Fruit fly (Drosophila melanogaster) whole organism, embryonic: ENCODE measurements around the gene Tim13.

Experiments
- Atf6 ChIP-seq: fragments of 200-800 bp; sonication (Bioruptor generic); IDR thresholded peaks from 2 replicates; pipeline ENCODE4 v1.3.6; 2022; ENCODE audit warnings: missing biosample characterization, missing genetic modification characterization
- Bdp1 ChIP-seq: fragments of 200-800 bp; sonication (Bioruptor generic); optimal IDR thresholded peaks from 3 replicates; lab custom pipeline; 2016; ENCODE audit warnings: missing biosample characterization, missing genetic modification characterization
- CG13287 ChIP-seq: fragments of 200-800 bp; sonication (Bioruptor generic); IDR thresholded peaks from 2 replicates; pipeline ENCODE4 v1.3.6; 2022; ENCODE audit warnings: missing biosample characterization, missing genetic modification characterization; ENCODE audit not compliant: partially characterized antibody
- CG17912 ChIP-seq: fragments of 200-800 bp; sonication (Bioruptor generic); optimal IDR thresholded peaks from 2 replicates; lab custom pipeline; 2018; ENCODE audit warnings: missing biosample characterization, mild to moderate bottlenecking, missing genetic modification characterization
- CG18599 ChIP-seq: fragments of 200-800 bp; sonication (Bioruptor generic); optimal IDR thresholded peaks from 3 replicates; lab custom pipeline; 2017; ENCODE audit warnings: missing biosample characterization, missing genetic modification characterization, mild to moderate bottlenecking, moderate library complexity, missing genetic modification reagents
- CG34224 ChIP-seq: fragments of 200-800 bp; sonication (Bioruptor generic); IDR thresholded peaks from 3 replicates; pipeline ENCODE4 v1.3.6; 2022; ENCODE audit warnings: missing biosample characterization, missing genetic modification characterization; ENCODE audit not compliant: partially characterized antibody
- CG4360 ChIP-seq: fragments of 200-800 bp; sonication (Bioruptor generic); IDR thresholded peaks from 2 replicates; pipeline ENCODE4 v1.3.6; 2022; ENCODE audit warnings: missing biosample characterization, missing genetic modification characterization
- CG43689 ChIP-seq: fragments of 200-800 bp; sonication (Bioruptor generic); IDR thresholded peaks from 2 replicates; pipeline ENCODE4 v1.3.6; 2022; ENCODE audit warnings: missing biosample characterization, missing genetic modification characterization
- CG6683 ChIP-seq: fragments of 200-800 bp; sonication (Bioruptor generic); optimal IDR thresholded peaks from 2 replicates; lab custom pipeline; 2017; ENCODE audit warnings: missing biosample characterization, mild to moderate bottlenecking, missing genetic modification characterization, missing genetic modification reagents
- CG7556 ChIP-seq: fragments of 200-800 bp; sonication (Bioruptor generic); optimal IDR thresholded peaks from 2 replicates; lab custom pipeline; 2017; ENCODE audit warnings: missing biosample characterization, mild to moderate bottlenecking, missing genetic modification characterization
- Dek ChIP-seq: fragments of 200-800 bp; sonication (Bioruptor generic); optimal IDR thresholded peaks from 3 replicates; lab custom pipeline; 2019; ENCODE audit warnings: missing biosample characterization, mild to moderate bottlenecking, missing genetic modification characterization, moderate library complexity
- GATAe ChIP-seq: fragments of 200-800 bp; sonication (Bioruptor generic); conservative IDR thresholded peaks from 2 replicates; pipeline ENCODE4 v1.3.6; 2022; ENCODE audit warnings: missing biosample characterization, missing genetic modification characterization
- Hand ChIP-seq: fragments of 200-800 bp; sonication (Bioruptor generic); optimal IDR thresholded peaks from 2 replicates; lab custom pipeline; 2017; ENCODE audit warnings: mild to moderate bottlenecking, missing biosample characterization, missing genetic modification reagents, missing genetic modification characterization
- Hey ChIP-seq: fragments of 200-800 bp; sonication (Bioruptor generic); optimal IDR thresholded peaks from 3 replicates; lab custom pipeline; 2018; ENCODE audit warnings: missing biosample characterization, mild to moderate bottlenecking, missing genetic modification characterization
- HmgZ ChIP-seq: fragments of 200-800 bp; sonication (Bioruptor generic); optimal IDR thresholded peaks from 2 replicates; lab custom pipeline; 2018; ENCODE audit warnings: missing biosample characterization, mild to moderate bottlenecking, missing genetic modification characterization
- Hmr ChIP-seq: fragments of 200-800 bp; sonication (Bioruptor generic); optimal IDR thresholded peaks from 3 replicates; lab custom pipeline; 2017; ENCODE audit warnings: mild to moderate bottlenecking, missing biosample characterization, missing genetic modification reagents, missing genetic modification characterization
- Lim3 ChIP-seq: fragments of 200-800 bp; sonication (Bioruptor generic); IDR thresholded peaks from 2 replicates; pipeline ENCODE4 v1.3.6; 2022; ENCODE audit warnings: missing biosample characterization, missing genetic modification characterization
- Nf-YB ChIP-seq: fragments of 200-800 bp; sonication (Bioruptor generic); optimal IDR thresholded peaks from 3 replicates; lab custom pipeline; 2019; ENCODE audit warnings: missing biosample characterization, mild to moderate bottlenecking, missing genetic modification characterization, moderate library complexity
- amos ChIP-seq: fragments of 200-800 bp; sonication (Bioruptor generic); IDR thresholded peaks from 2 replicates; pipeline ENCODE4 v1.3.6; 2022; ENCODE audit warnings: missing biosample characterization, missing genetic modification characterization; ENCODE audit not compliant: partially characterized antibody
- caup ChIP-seq: fragments of 200-800 bp; sonication (Bioruptor generic); optimal IDR thresholded peaks from 3 replicates; lab custom pipeline; 2017; ENCODE audit warnings: missing biosample characterization, mild to moderate bottlenecking, missing genetic modification characterization, moderate library complexity; ENCODE audit not compliant: severe bottlenecking
- chinmo ChIP-seq: fragments of 200-800 bp; sonication (Bioruptor generic); IDR thresholded peaks from 4 replicates; pipeline ENCODE4 v1.3.6; 2022; ENCODE audit warnings: missing biosample characterization, missing genetic modification characterization; ENCODE audit not compliant: partially characterized antibody
- ci ChIP-seq: fragments of 200-800 bp; sonication (Bioruptor generic); IDR thresholded peaks from 3 replicates; pipeline ENCODE4 v1.3.6; 2022; ENCODE audit warnings: missing biosample characterization, missing genetic modification characterization
- cwo ChIP-seq: fragments of 200-800 bp; sonication (Bioruptor generic); optimal IDR thresholded peaks from 3 replicates; lab custom pipeline; 2017; ENCODE audit warnings: missing biosample characterization, missing genetic modification characterization, mild to moderate bottlenecking, moderate library complexity, missing genetic modification reagents
- dpn ChIP-seq, 2 experiments: fragments of 200-800 bp; sonication (Bioruptor generic); optimal IDR thresholded peaks; 3 replicates each; lab custom pipeline; 2016; ENCODE audit warnings: missing biosample characterization in 2 of 2, missing genetic modification characterization in 2 of 2
- exex ChIP-seq: fragments of 200-800 bp; sonication (Bioruptor generic); optimal IDR thresholded peaks from 4 replicates; lab custom pipeline; 2018; ENCODE audit warnings: missing biosample characterization, mild to moderate bottlenecking, missing genetic modification characterization, moderate library complexity
- grn ChIP-seq: fragments of 200-800 bp; sonication (Bioruptor generic); optimal IDR thresholded peaks from 3 replicates; lab custom pipeline; 2017; ENCODE audit warnings: missing biosample characterization, missing genetic modification characterization
- gro ChIP-seq: fragments of 200-800 bp; sonication (Bioruptor generic); optimal IDR thresholded peaks from 2 replicates; lab custom pipeline; 2016; ENCODE audit warnings: missing biosample characterization, missing genetic modification characterization
- hkb ChIP-seq, 2 experiments: fragments of 200-800 bp in 1 of 2; fragments of >200 bp in 1 of 2; sonication (Bioruptor generic) in 1 of 2; IDR thresholded peaks in 1 of 2; optimal IDR thresholded peaks in 1 of 2; 2 replicates each; pipeline versions ENCODE4 v1.3.6 to Lab custom; 2017 to 2022; ENCODE audit warnings: missing biosample characterization in 1 of 2, missing genetic modification characterization in 1 of 2
- hth ChIP-seq: fragments of >200 bp; optimal IDR thresholded peaks from 2 replicates; lab custom pipeline; 2017; ENCODE audit warnings: inconsistent platforms
- inv ChIP-seq: fragments of 200-800 bp; sonication (Bioruptor generic); IDR thresholded peaks from 2 replicates; pipeline ENCODE4 v1.3.6; 2022; ENCODE audit warnings: missing biosample characterization, missing genetic modification characterization; ENCODE audit not compliant: partially characterized antibody
- mirr ChIP-seq: fragments of 200-800 bp; sonication (Bioruptor generic); optimal IDR thresholded peaks from 3 replicates; lab custom pipeline; 2018; ENCODE audit warnings: missing biosample characterization, mild to moderate bottlenecking, missing genetic modification characterization
- otp ChIP-seq: fragments of 200-800 bp; sonication (Bioruptor generic); IDR thresholded peaks from 3 replicates; pipeline ENCODE4, ENCODE4 v1.3.6; 2022; ENCODE audit warnings: missing biosample characterization, missing genetic modification characterization
- pros ChIP-seq: fragments of 200-800 bp; sonication (Bioruptor generic); optimal IDR thresholded peaks from 3 replicates; lab custom pipeline; 2019; ENCODE audit warnings: missing biosample characterization, mild to moderate bottlenecking, missing genetic modification characterization, moderate library complexity
- salm ChIP-seq: fragments of 200-800 bp; sonication (Bioruptor generic); optimal IDR thresholded peaks from 2 replicates; lab custom pipeline; 2018; ENCODE audit warnings: missing biosample characterization, mild to moderate bottlenecking, missing genetic modification characterization
- schlank ChIP-seq: fragments of 200-800 bp; sonication (Bioruptor generic); optimal IDR thresholded peaks from 2 replicates; lab custom pipeline; 2018; ENCODE audit warnings: missing biosample characterization, mild to moderate bottlenecking, missing genetic modification characterization
- sd ChIP-seq: fragments of 200-800 bp; sonication (Bioruptor generic); optimal IDR thresholded peaks from 3 replicates; lab custom pipeline; 2018; ENCODE audit warnings: missing biosample characterization, mild to moderate bottlenecking, missing genetic modification characterization, moderate library complexity
- stc ChIP-seq: fragments of 200-800 bp; sonication (Bioruptor generic); IDR thresholded peaks from 2 replicates; pipeline ENCODE4 v1.3.6; 2022; ENCODE audit warnings: missing biosample characterization, missing genetic modification characterization
- sug ChIP-seq: fragments of 200-800 bp; optimal IDR thresholded peaks from 2 replicates; lab custom pipeline; 2019; ENCODE audit warnings: missing biosample characterization, mild to moderate bottlenecking, missing genetic modification characterization, moderate library complexity
- tin ChIP-seq: fragments of 200-800 bp; sonication (Bioruptor generic); optimal IDR thresholded peaks from 3 replicates; lab custom pipeline; 2016; ENCODE audit warnings: missing biosample characterization, missing genetic modification characterization
- ttk ChIP-seq: fragments of 200-800 bp; sonication (Bioruptor generic); IDR thresholded peaks from 2 replicates; pipeline ENCODE4 v2.1.2; 2022; ENCODE audit warnings: missing biosample characterization, missing genetic modification characterization
- unc-4 ChIP-seq: fragments of 200-800 bp; sonication (Bioruptor generic); IDR thresholded peaks from 2 replicates; pipeline ENCODE4 v1.3.6; 2022; ENCODE audit warnings: missing biosample characterization, missing genetic modification characterization; ENCODE audit not compliant: partially characterized antibody
- usp ChIP-seq: fragments of >200 bp; optimal IDR thresholded peaks from 2 replicates; lab custom pipeline; 2017; ENCODE audit warnings: missing biosample characterization, missing genetic modification characterization

The Tim13 gene

DNA sequence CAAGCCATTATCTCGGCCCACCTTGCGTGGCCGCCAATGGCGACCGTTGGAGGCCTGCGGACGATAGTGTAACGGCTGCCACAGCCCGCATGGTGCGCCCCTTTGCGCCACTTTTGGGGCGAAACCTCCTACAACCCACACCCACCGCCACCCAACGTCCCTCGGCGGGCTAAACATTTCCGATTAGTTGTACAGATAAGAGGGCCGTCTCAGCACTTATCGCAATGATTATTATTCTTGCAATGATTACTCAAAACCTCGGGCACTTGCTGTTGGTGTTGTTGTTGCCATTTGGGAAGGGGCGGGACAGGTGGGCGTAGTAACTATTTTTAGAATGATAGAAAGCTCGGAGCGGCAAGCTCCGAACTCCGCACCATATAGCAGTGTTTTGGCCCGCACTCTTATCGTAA is 1.7 kb downstream of the Tim13 start (continued):
- 0 out of 3 replicates have a peak, but pooled peaks have one; percentile 13 for TF ChIP-seq CG34224
- no peak for TF ChIP-seq usp (GFP tag; lab: Kevin White, UChicago)
- peak; percentile 35 for TF ChIP-seq Hmr (GFP tag; lab: Kevin White, UChicago)
- TF ChIP-seq Lim3 (GFP tag; lab: Robert Waterston, UW): 0 out of 2 replicates have a peak, but pooled peaks have one; percentile 38
- no peak for TF ChIP-seq dpn (GFP tag; optimal IDR thresholded peaks at IDR 0.05; lab: Kevin White, UChicago)
- TF ChIP-seq unc-4 (GFP tag; lab: Robert Waterston, UW): 0 out of 2 replicates have a peak, but pooled peaks have one; percentile 22
- peak; percentile 68 for TF ChIP-seq pros
- peak; percentile 57 for TF ChIP-seq caup
- peak; percentile 65 for TF ChIP-seq Nf-YB (GFP tag; lab: Kevin White, UChicago)
- peak; percentile 25 for TF ChIP-seq cwo (GFP tag; lab: Kevin White, UChicago)
- TF ChIP-seq HmgZ (tag; lab: Kevin White, UChicago): peak; percentile 64
- TF ChIP-seq salm (tag; lab: Kevin White, UChicago): peak; percentile 23
- no peak for TF ChIP-seq hkb (optimal IDR thresholded peaks at IDR 0.05; lab: Kevin White, UChicago)
- no peak for TF ChIP-seq hkb (GFP tag; IDR thresholded peaks at IDR 0.05; lab: Robert Waterston, UW)
- peak; percentile 51 for TF ChIP-seq CG18599 (GFP tag; lab: Kevin White, UChicago)
- TF ChIP-seq CG4360: peak; percentile 25; the same call in 1 of the 2 replicates
- TF ChIP-seq ttk (GFP tag; lab: Robert Waterston, UW): 0 out of 2 replicates have a peak, but pooled peaks have one; percentile 11
- TF ChIP-seq stc (GFP tag; lab: Robert Waterston, UW): 0 out of 2 replicates have a peak, but pooled peaks have one; percentile 12
- peak; percentile 98 for TF ChIP-seq GATAe
- no peak for TF ChIP-seq CG6683 (GFP tag; lab: Kevin White, UChicago)
- TF ChIP-seq otp (GFP tag; lab: Robert Waterston, UW): 0 out of 3 replicates have a peak, but pooled peaks have one; percentile 25
- TF ChIP-seq Atf6 (GFP tag; lab: Robert Waterston, UW): 0 out of 2 replicates have a peak, but pooled peaks have one; percentile 12
- TF ChIP-seq tin (GFP tag; lab: Kevin White, UChicago): no peak
- TF ChIP-seq schlank (tag; lab: Kevin White, UChicago): no peak
- no peak for TF ChIP-seq Dek (tag; lab: Kevin White, UChicago)
- peak; percentile 16; the same call in 1 of the 2 replicates for TF ChIP-seq CG13287 (GFP tag; lab: Robert Waterston, UW)
- TF ChIP-seq inv (GFP tag; lab: Robert Waterston, UW): peak; percentile 22; the same call in 1 of the 2 replicates
- TF ChIP-seq exex (tag; lab: Kevin White, UChicago): peak; percentile 99
- peak; percentile 19 for TF ChIP-seq gro (GFP tag; lab: Kevin White, UChicago)
- TF ChIP-seq chinmo: peak; percentile 87; the same call in 3 of the 4 replicates
- peak; percentile 40; the same call in 1 of the 3 replicates for TF ChIP-seq ci (GFP tag; lab: Robert Waterston, UW)
- TF ChIP-seq mirr (GFP tag; lab: Kevin White, UChicago): peak; percentile 99
- TF ChIP-seq amos: 0 out of 2 replicates have a peak, but pooled peaks have one; percentile 6
- TF ChIP-seq CG7556 (GFP tag; lab: Kevin White, UChicago): no peak
- TF ChIP-seq sd: peak; percentile 78
- peak; percentile 69 for TF ChIP-seq Hey (tag; lab: Kevin White, UChicago)
- peak; percentile 97 for TF ChIP-seq sug
- no peak for TF ChIP-seq hth (lab: Kevin White, UChicago)
- no peak for TF ChIP-seq Hand (GFP tag; lab: Kevin White, UChicago)
- peak; percentile 12 for TF ChIP-seq CG17912 (GFP tag; lab: Kevin White, UChicago)
- TF ChIP-seq CG43689 (GFP tag; lab: Robert Waterston, UW): no peak
- peak; percentile 100 for TF ChIP-seq grn (GFP tag; lab: Kevin White, UChicago)
- peak; percentile 94 for TF ChIP-seq Bdp1 (GFP tag; lab: Kevin White, UChicago)
